Worm (Caenorhabditis elegans): Measurements from ENCODE around the gene cri-3.

cri-3 gene

DNA sequence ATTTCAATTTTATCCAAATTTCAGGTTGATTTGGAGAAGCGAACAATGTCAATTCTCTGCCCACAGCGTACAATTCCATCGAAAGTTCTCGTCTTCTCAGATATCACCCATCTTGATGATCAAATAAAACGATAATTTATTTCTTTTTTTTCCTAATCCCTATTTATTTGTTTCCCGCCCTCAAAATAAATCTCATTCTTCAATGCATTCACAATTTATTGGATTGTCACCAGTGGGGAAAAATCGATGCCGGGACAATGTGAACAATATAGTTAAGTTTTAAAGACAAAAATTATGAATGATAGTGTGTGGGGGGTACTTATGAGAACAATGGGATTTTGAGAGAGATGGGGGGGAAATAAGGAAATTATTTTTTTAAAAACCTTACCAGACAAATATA is 4.3 kb downstream of the cri-3 start (continued):
- no peak for TF ChIP-seq lin-35 (GFP tag; optimal IDR thresholded peaks at IDR 0.05)
- TF ChIP-seq ets-4 (GFP tag; optimal IDR thresholded peaks at IDR 0.05): no peak
- TF ChIP-seq C06A6.2 (GFP tag; conservative IDR thresholded peaks at IDR 0.05): no peak
- TF ChIP-seq dpff-1 (tag; optimal IDR thresholded peaks at IDR 0.05): no peak
- no peak for TF ChIP-seq pha-4 (tag; optimal IDR thresholded peaks at IDR 0.05)
- TF ChIP-seq madf-6 (GFP tag; IDR thresholded peaks at IDR 0.05): peak; percentile 42; the same call in 1 of the 2 replicates
- TF ChIP-seq lir-1 (GFP tag; conservative IDR thresholded peaks at IDR 0.05): no peak
- no peak for TF ChIP-seq ztf-22 (GFP tag; optimal IDR thresholded peaks at IDR 0.05)
- no peak for TF ChIP-seq lin-54 (GFP tag; optimal IDR thresholded peaks at IDR 0.05)
- TF ChIP-seq nhr-179 (tag; optimal IDR thresholded peaks at IDR 0.05): no peak
- TF ChIP-seq B0019.2 (GFP tag; conservative IDR thresholded peaks at IDR 0.05): no peak
- no peak for TF ChIP-seq F37B4.10 (GFP tag; IDR thresholded peaks at IDR 0.05)
- TF ChIP-seq ceh-58 (GFP tag; IDR thresholded peaks at IDR 0.05): no peak
- TF ChIP-seq ceh-79 (tag; optimal IDR thresholded peaks at IDR 0.05): no peak
- no peak for TF ChIP-seq egrh-3 (GFP tag; IDR thresholded peaks at IDR 0.05)
- no peak for TF ChIP-seq pbrm-1 (GFP tag; IDR thresholded peaks at IDR 0.05)
- TF ChIP-seq madf-8 (GFP tag; conservative IDR thresholded peaks at IDR 0.05): no peak
- no peak for TF ChIP-seq unc-62 (GFP tag; optimal IDR thresholded peaks at IDR 0.05)
- no peak for TF ChIP-seq ztf-6 (GFP tag; IDR thresholded peaks at IDR 0.05)
- TF ChIP-seq Y95B8A.8 (GFP tag; IDR thresholded peaks at IDR 0.05): 0 out of 2 replicates have a peak, but pooled peaks have one; percentile 40
- no peak for TF ChIP-seq K12H6.12 (tag; optimal IDR thresholded peaks at IDR 0.05)
- TF ChIP-seq lsy-27 (tag; optimal IDR thresholded peaks at IDR 0.05; ENCODE audit: borderline replicate concordance, insufficient read depth): no peak
- peak; percentile 61 for TF ChIP-seq F49E8.2 (tag; optimal IDR thresholded peaks at IDR 0.05; ENCODE audit: insufficient read depth)
- peak; percentile 22; the same call in 1 of the 2 replicates for TF ChIP-seq F33H1.4 (GFP tag; IDR thresholded peaks at IDR 0.05)
- TF ChIP-seq sdz-38 (tag; optimal IDR thresholded peaks at IDR 0.05): no peak
- TF ChIP-seq F55B11.4 (tag; optimal IDR thresholded peaks at IDR 0.05; ENCODE audit: borderline replicate concordance, insufficient read depth): no peak
- no peak for TF ChIP-seq F23B12.7 (tag; optimal IDR thresholded peaks at IDR 0.05; ENCODE audit: insufficient read depth)
- no peak for TF ChIP-seq ceh-27 (GFP tag; optimal IDR thresholded peaks at IDR 0.05)
- TF ChIP-seq nfya-2 (GFP tag; IDR thresholded peaks at IDR 0.05): 0 out of 2 replicates have a peak, but pooled peaks have one; percentile 64
- TF ChIP-seq cebp-1 (GFP tag; IDR thresholded peaks at IDR 0.05): no peak
- peak; percentile 32 for TF ChIP-seq cebp-1 (tag; optimal IDR thresholded peaks at IDR 0.05)
- no peak for TF ChIP-seq tlf-1 (GFP tag; optimal IDR thresholded peaks at IDR 0.05)
- no peak for TF ChIP-seq bed-1 (GFP tag; IDR thresholded peaks at IDR 0.05)
- TF ChIP-seq madf-10 (tag; optimal IDR thresholded peaks at IDR 0.05): no peak
- TF ChIP-seq attf-6 (GFP tag; IDR thresholded peaks at IDR 0.05): 0 out of 2 replicates have a peak, but pooled peaks have one; percentile 51
- no peak for TF ChIP-seq cebp-2 (GFP tag; IDR thresholded peaks at IDR 0.05)
- no peak for TF ChIP-seq ceh-100 (GFP tag; IDR thresholded peaks at IDR 0.05)
- no peak for TF ChIP-seq ceh-40 (GFP tag; IDR thresholded peaks at IDR 0.05)
- no peak for TF ChIP-seq zim-3 (tag; optimal IDR thresholded peaks at IDR 0.05)
- no peak for TF ChIP-seq rpc-1 (optimal IDR thresholded peaks at IDR 0.05)
- TF ChIP-seq rpc-1 (tag; optimal IDR thresholded peaks at IDR 0.05): no peak
- TF ChIP-seq let-526 (GFP tag; IDR thresholded peaks at IDR 0.05): no peak
- no peak for TF ChIP-seq B0035.1 (tag; optimal IDR thresholded peaks at IDR 0.05)
- no peak for TF ChIP-seq ztf-28 (GFP tag; IDR thresholded peaks at IDR 0.05)
- no peak for TF ChIP-seq ama-1 (optimal IDR thresholded peaks at IDR 0.05)
- TF ChIP-seq ama-1 (GFP tag; optimal IDR thresholded peaks at IDR 0.05): peak in 1 of 2 experiments; percentile 65
- TF ChIP-seq zfh-2 (GFP tag; conservative IDR thresholded peaks at IDR 0.05): no peak
- no peak for TF ChIP-seq ztf-26 (tag; optimal IDR thresholded peaks at IDR 0.05)
